Worm (Caenorhabditis elegans) whole organism, mixed stage, embryonic: Measurements from ENCODE around the gene nfya-1.

ENCODE experiments used
- drap-1 ChIP-seq: fragments of 200-800 bp; sonication (Bioruptor generic); optimal IDR thresholded peaks from 3 replicates; lab custom pipeline; 2018; ENCODE audit warnings: mild to moderate bottlenecking, missing genetic modification characterization, missing compliant biosample characterization
- elt-1 ChIP-seq: sonication (generic microtip); optimal IDR thresholded peaks from 2 replicates; lab custom pipeline; 2017; ENCODE audit warnings: missing genetic modification characterization, mild to moderate bottlenecking, missing compliant biosample characterization, antibody characterized with exemption, moderate library complexity, borderline replicate concordance; ENCODE audit not compliant: insufficient read depth
- pha-4 ChIP-seq: fragments of 150-350 bp; optimal IDR thresholded peaks from 2 replicates; lab custom pipeline; 2018; ENCODE audit warnings: missing biosample characterization, missing genetic modification reagents, missing genetic modification characterization
- snpc-4 ChIP-seq: fragments of 150-350 bp; optimal IDR thresholded peaks from 2 replicates; lab custom pipeline; 2014; ENCODE audit warnings: missing biosample characterization, missing genetic modification characterization

ce11 chrX:11934933-11935332, 11.7 kb downstream of the nfya-1 start:
- TF ChIP-seq pha-4 (tag; lab: Kevin White, UChicago) (peak; percentile 41), elt-1 (tag; lab: Kevin White, UChicago) (no peak), snpc-4 (tag; lab: Kevin White, UChicago) (no peak), drap-1 (GFP tag; lab: Kevin White, UChicago) (peak; percentile 85)
